Fruit fly (Drosophila melanogaster): ENCODE measurements around the gene CG7135.

DNA sequence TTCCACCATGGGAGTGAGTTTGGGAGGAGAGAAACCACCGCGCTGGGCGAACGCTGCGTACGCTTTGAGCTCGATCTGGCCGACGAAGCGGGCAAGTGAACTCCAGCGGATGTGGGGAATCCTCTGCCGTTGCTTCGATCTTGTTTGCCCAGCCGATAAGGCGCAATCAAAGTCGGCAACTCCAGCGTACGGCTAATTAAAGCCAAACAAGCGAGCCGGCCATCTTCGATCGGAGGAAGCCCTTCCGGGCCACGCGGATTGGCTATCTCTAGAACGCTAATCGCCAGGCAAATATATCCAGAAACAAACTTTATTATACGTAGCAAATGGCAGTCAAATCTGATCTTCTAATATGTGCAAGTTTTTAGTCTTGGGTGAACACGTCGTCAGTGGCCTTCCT lies 15.0 kb upstream of the CG7135 start, which contains the start of gene CG7536:
- TF ChIP-seq CG8478 (optimal IDR thresholded peaks at IDR 0.05): no peak
- no peak for TF ChIP-seq CTCF (optimal IDR thresholded peaks at IDR 0.05)
